Worm (Caenorhabditis elegans) whole organism, midembryonic: ENCODE measurements around the gene mlt-11.

Source experiments
- T22C8.4 ChIP-seq: fragments of 200-800 bp; sonication (Bioruptor generic); IDR thresholded peaks from 2 replicates; pipeline ENCODE4 v1.3.6; 2022; ENCODE audit warnings: missing genetic modification characterization, missing compliant biosample characterization
- cog-1 ChIP-seq: sonication (generic microtip); optimal IDR thresholded peaks from 2 replicates; lab custom pipeline; 2016; ENCODE audit warnings: missing genetic modification characterization, missing compliant biosample characterization
- flt-1 ChIP-seq: fragments of 200-800 bp; sonication (Bioruptor generic); IDR thresholded peaks from 2 replicates; pipeline ENCODE4 v1.3.6; 2022; ENCODE audit warnings: missing genetic modification characterization, missing compliant biosample characterization
- klf-2 ChIP-seq: fragments of 200-800 bp; sonication (Bioruptor generic); conservative IDR thresholded peaks from 2 replicates; pipeline ENCODE4 v1.3.6; 2022; ENCODE audit warnings: missing genetic modification reagents, missing genetic modification characterization, missing compliant biosample characterization
- med-1 ChIP-seq: sonication (generic microtip); optimal IDR thresholded peaks from 2 replicates; lab custom pipeline; 2017; ENCODE audit warnings: missing genetic modification characterization, mild to moderate bottlenecking, missing compliant biosample characterization, antibody characterized with exemption, missing genetic modification reagents; ENCODE audit not compliant: insufficient read depth
- ref-1 ChIP-seq: fragments of 200-800 bp; sonication (Bioruptor generic); conservative IDR thresholded peaks from 2 replicates; pipeline ENCODE4 v1.3.6; 2022; ENCODE audit warnings: missing genetic modification reagents, missing genetic modification characterization, missing compliant biosample characterization
- tab-1 ChIP-seq: fragments of 200-800 bp; sonication (Bioruptor generic); IDR thresholded peaks from 2 replicates; pipeline ENCODE4 v1.3.6; 2022; ENCODE audit warnings: missing genetic modification characterization, missing compliant biosample characterization
- ztf-23 ChIP-seq: fragments of 200-800 bp; sonication (Bioruptor generic); IDR thresholded peaks from 2 replicates; pipeline ENCODE4 v1.3.6; 2022; ENCODE audit warnings: missing genetic modification reagents, missing genetic modification characterization, missing compliant biosample characterization
- ztf-29 ChIP-seq: fragments of 200-800 bp; sonication (Bioruptor generic); IDR thresholded peaks from 2 replicates; pipeline ENCODE4 v1.3.6; 2022; ENCODE audit warnings: missing genetic modification reagents, missing genetic modification characterization, missing compliant biosample characterization

Gene mlt-11

ce11 chrV:20663736-20664135 lies 3.3 kb upstream of the mlt-11 start:
- no peak for TF ChIP-seq ztf-29
- no peak for TF ChIP-seq T22C8.4 (GFP tag; lab: Robert Waterston, UW)
- no peak for TF ChIP-seq ref-1
- TF ChIP-seq tab-1 (GFP tag; lab: Robert Waterston, UW) = no peak
- TF ChIP-seq ztf-23 (GFP tag; lab: Robert Waterston, UW) = no peak
- TF ChIP-seq cog-1 = no peak
- no peak for TF ChIP-seq flt-1
- no peak for TF ChIP-seq med-1
- no peak for TF ChIP-seq klf-2 (GFP tag; lab: Robert Waterston, UW)

ce11 chrV:20664930-20665329 lies 2.1 kb upstream of the mlt-11 start:
- no peak for TF ChIP-seq ztf-29
- TF ChIP-seq tab-1 (GFP tag; lab: Robert Waterston, UW) = no peak
- no peak for TF ChIP-seq cog-1
- no peak for TF ChIP-seq med-1
- no peak for TF ChIP-seq flt-1
- no peak for TF ChIP-seq ref-1

- TF ChIP-seq T22C8.4 (GFP tag; lab: Robert Waterston, UW) (no peak), ref-1 (no peak), klf-2 (GFP tag; lab: Robert Waterston, UW) (no peak), flt-1 (no peak), tab-1 (GFP tag; lab: Robert Waterston, UW) (no peak), med-1 (no peak), ztf-29 (no peak), ztf-23 (GFP tag; lab: Robert Waterston, UW) (no peak), cog-1 (no peak)
Observed at ce11 chrV:20670625-20671024, 3.6 kb downstream of the mlt-11 start.

ce11 chrV:20680189-20680588 lies 13.2 kb downstream of the mlt-11 start:
- TF ChIP-seq med-1 (no peak), flt-1 (no peak), cog-1 (no peak), tab-1 (GFP tag; lab: Robert Waterston, UW) (no peak), klf-2 (GFP tag; lab: Robert Waterston, UW) (no peak), T22C8.4 (GFP tag; lab: Robert Waterston, UW) (no peak), ref-1 (no peak), ztf-29 (no peak), ztf-23 (GFP tag; lab: Robert Waterston, UW) (no peak)

ce11 chrV:20681120-20681519 lies 14.1 kb downstream of the mlt-11 start, which contains the start of gene srsx-35:
Gene srsx-35, plus strand, starts transcription at chrV:20681420.
- TF ChIP-seq cog-1 (no peak), med-1 (no peak), ref-1 (no peak), klf-2 (GFP tag; lab: Robert Waterston, UW) (no peak), flt-1 (no peak)

- no peak for TF ChIP-seq T22C8.4 (GFP tag; lab: Robert Waterston, UW)
- TF ChIP-seq tab-1 (GFP tag; lab: Robert Waterston, UW) = no peak
- no peak for TF ChIP-seq flt-1
- TF ChIP-seq ref-1 = no peak
- TF ChIP-seq ztf-23 (GFP tag; lab: Robert Waterston, UW) = no peak
- no peak for TF ChIP-seq cog-1
- TF ChIP-seq med-1 = no peak
- no peak for TF ChIP-seq klf-2 (GFP tag; lab: Robert Waterston, UW)
- no peak for TF ChIP-seq ztf-29
Observed at ce11 chrV:20681824-20682223, 14.8 kb downstream of the mlt-11 start.

- TF ChIP-seq tab-1 (GFP tag; lab: Robert Waterston, UW) = no peak
- TF ChIP-seq ztf-23 (GFP tag; lab: Robert Waterston, UW) = no peak
- no peak for TF ChIP-seq T22C8.4 (GFP tag; lab: Robert Waterston, UW)
- TF ChIP-seq klf-2 (GFP tag; lab: Robert Waterston, UW) = no peak
- TF ChIP-seq flt-1 = no peak
- TF ChIP-seq ztf-29 = no peak
- no peak for TF ChIP-seq med-1
- TF ChIP-seq cog-1 = no peak
- no peak for TF ChIP-seq ref-1
Observed at ce11 chrV:20682309-20682708, 15.3 kb downstream of the mlt-11 start.

- TF ChIP-seq med-1 = no peak
- no peak for TF ChIP-seq ztf-29
- no peak for TF ChIP-seq klf-2 (GFP tag; lab: Robert Waterston, UW)
- TF ChIP-seq tab-1 (GFP tag; lab: Robert Waterston, UW) = no peak
- TF ChIP-seq T22C8.4 (GFP tag; lab: Robert Waterston, UW) = no peak
- no peak for TF ChIP-seq flt-1
- TF ChIP-seq cog-1 = no peak
- no peak for TF ChIP-seq ref-1
- no peak for TF ChIP-seq ztf-23 (GFP tag; lab: Robert Waterston, UW)
Observed at ce11 chrV:20685383-20685782, 18.4 kb downstream of the mlt-11 start, which contains the start of gene klf-2. Gene klf-2, plus strand, starts transcription at chrV:20685683.

ce11 chrV:20689481-20690039 lies 22.6 kb downstream of the mlt-11 start, which contains the start of gene F53F8.3:
Gene F53F8.3, minus strand, starts transcription at chrV:20689531.
- TF ChIP-seq T22C8.4 (GFP tag; lab: Robert Waterston, UW) (0 out of 2 replicates have a peak, but pooled peaks have one; percentile 26), cog-1 (no peak), ref-1 (no peak), med-1 (no peak)

ce11 chrV:20691585-20691984 lies 24.6 kb downstream of the mlt-11 start, which contains the start of gene F53F8.4:
Gene F53F8.4, minus strand, starts transcription at chrV:20691685.
- TF ChIP-seq med-1 = no peak
- no peak for TF ChIP-seq T22C8.4 (GFP tag; lab: Robert Waterston, UW)
- no peak for TF ChIP-seq cog-1
- no peak for TF ChIP-seq flt-1
- no peak for TF ChIP-seq klf-2 (GFP tag; lab: Robert Waterston, UW)
- TF ChIP-seq tab-1 (GFP tag; lab: Robert Waterston, UW) = no peak
- no peak for TF ChIP-seq ref-1
- TF ChIP-seq ztf-23 (GFP tag; lab: Robert Waterston, UW) = no peak
- TF ChIP-seq ztf-29 = no peak

ce11 chrV:20692903-20693302 lies 25.9 kb downstream of the mlt-11 start:
- TF ChIP-seq ref-1 = no peak
